Fruit fly (Drosophila melanogaster) whole organism, embryonic: Measurements from ENCODE around the gene CG14286.

Experiments
- ATbp ChIP-seq: fragments of 200-800 bp; sonication (Bioruptor generic); optimal IDR thresholded peaks from 2 replicates; lab custom pipeline; 2017; ENCODE audit warnings: missing biosample characterization, mild to moderate bottlenecking, missing genetic modification characterization, missing genetic modification reagents
- Atf3 ChIP-seq: fragments of 200-800 bp; sonication (Bioruptor generic); optimal IDR thresholded peaks from 3 replicates; lab custom pipeline; 2016; ENCODE audit warnings: missing biosample characterization, missing genetic modification characterization
- CG10366 ChIP-seq: fragments of 200-800 bp; sonication (Bioruptor generic); IDR thresholded peaks from 2 replicates; pipeline ENCODE4 v1.3.6; 2022; ENCODE audit warnings: missing biosample characterization, missing genetic modification characterization
- CG11696 ChIP-seq: fragments of 200-800 bp; sonication (Bioruptor generic); IDR thresholded peaks from 2 replicates; pipeline ENCODE4 v1.3.6; 2022; ENCODE audit warnings: missing biosample characterization, missing genetic modification characterization
- CG14710 ChIP-seq: fragments of 200-800 bp; sonication (Bioruptor generic); optimal IDR thresholded peaks from 3 replicates; lab custom pipeline; 2019; ENCODE audit warnings: missing biosample characterization, mild to moderate bottlenecking, missing genetic modification characterization, moderate library complexity
- CG15011 ChIP-seq: fragments of 200-800 bp; sonication (Bioruptor generic); optimal IDR thresholded peaks from 3 replicates; lab custom pipeline; 2018; ENCODE audit warnings: missing biosample characterization, mild to moderate bottlenecking, missing genetic modification characterization
- CG16779 ChIP-seq: fragments of 200-800 bp; sonication (Bioruptor generic); IDR thresholded peaks from 2 replicates; pipeline ENCODE4 v1.3.6; 2022; ENCODE audit warnings: missing biosample characterization, missing genetic modification characterization
- CG2120 ChIP-seq: fragments of 200-800 bp; sonication (Bioruptor generic); optimal IDR thresholded peaks from 3 replicates; lab custom pipeline; 2016; ENCODE audit warnings: missing biosample characterization, missing genetic modification characterization
- CG2202 ChIP-seq: fragments of 200-800 bp; sonication (Bioruptor generic); optimal IDR thresholded peaks from 2 replicates; lab custom pipeline; 2018; ENCODE audit warnings: missing biosample characterization, mild to moderate bottlenecking, missing genetic modification characterization
- CG30020 ChIP-seq: fragments of 200-800 bp; optimal IDR thresholded peaks from 2 replicates; lab custom pipeline; 2019; ENCODE audit warnings: missing biosample characterization, mild to moderate bottlenecking, missing genetic modification characterization, moderate library complexity
- CG3163 ChIP-seq: fragments of 200-800 bp; sonication (Bioruptor generic); optimal IDR thresholded peaks from 3 replicates; lab custom pipeline; 2016; ENCODE audit warnings: missing biosample characterization, missing genetic modification characterization
- CG3281 ChIP-seq: fragments of 200-800 bp; sonication (Bioruptor generic); optimal IDR thresholded peaks from 3 replicates; lab custom pipeline; 2017; ENCODE audit warnings: missing biosample characterization, mild to moderate bottlenecking, missing genetic modification characterization
- CG34376 ChIP-seq: fragments of 200-800 bp; sonication (Bioruptor generic); optimal IDR thresholded peaks from 2 replicates; lab custom pipeline; 2018; ENCODE audit warnings: missing biosample characterization, mild to moderate bottlenecking, missing genetic modification characterization
- CG4820 ChIP-seq: fragments of 200-800 bp; sonication (Bioruptor generic); optimal IDR thresholded peaks from 3 replicates; lab custom pipeline; 2016; ENCODE audit warnings: missing biosample characterization, missing genetic modification characterization
- CG6254 ChIP-seq: fragments of 200-800 bp; sonication (Bioruptor generic); optimal IDR thresholded peaks from 3 replicates; lab custom pipeline; 2017; ENCODE audit warnings: mild to moderate bottlenecking, missing biosample characterization, missing genetic modification reagents, missing genetic modification characterization
- CG7786 ChIP-seq: fragments of 200-800 bp; sonication (Bioruptor generic); optimal IDR thresholded peaks from 2 replicates; lab custom pipeline; 2016; ENCODE audit warnings: missing biosample characterization, missing genetic modification characterization
- CG9215 ChIP-seq: fragments of 200-800 bp; sonication (Bioruptor generic); IDR thresholded peaks from 2 replicates; pipeline ENCODE4 v1.3.6; 2022; ENCODE audit warnings: missing biosample characterization, missing genetic modification characterization
- CTCF ChIP-seq: fragments of 200-800 bp; sonication (Bioruptor generic); optimal IDR thresholded peaks from 2 replicates; lab custom pipeline; 2017; ENCODE audit warnings: missing biosample characterization, mild to moderate bottlenecking, missing genetic modification characterization, moderate library complexity
- D ChIP-seq, 2 experiments: fragments of 200-800 bp in 1 of 2; fragments of >200 bp in 1 of 2; sonication (Bioruptor generic) in 1 of 2; optimal IDR thresholded peaks; 2 replicates in 1 of 2; 3 replicates in 1 of 2; lab custom pipeline; 2017; ENCODE audit warnings: mild to moderate bottlenecking in 1 of 2, missing biosample characterization in 1 of 2, missing genetic modification characterization in 1 of 2, missing genetic modification reagents in 1 of 2
- Gug ChIP-seq: fragments of 200-800 bp; sonication (Bioruptor generic); IDR thresholded peaks from 4 replicates; pipeline ENCODE4 v1.3.6; 2022; ENCODE audit warnings: missing biosample characterization, missing genetic modification characterization
- Hmx ChIP-seq: fragments of 200-800 bp; sonication (Bioruptor generic); optimal IDR thresholded peaks from 2 replicates; lab custom pipeline; 2016; ENCODE audit warnings: missing biosample characterization, missing genetic modification characterization
- Hr3 ChIP-seq: fragments of 200-800 bp; sonication (Bioruptor generic); optimal IDR thresholded peaks from 3 replicates; lab custom pipeline; 2016; ENCODE audit warnings: missing biosample characterization, missing genetic modification characterization
- Hr39 ChIP-seq: fragments of >200 bp; optimal IDR thresholded peaks from 2 replicates; lab custom pipeline; 2017
- Jarid2 ChIP-seq: fragments of 200-800 bp; sonication (Bioruptor generic); optimal IDR thresholded peaks from 3 replicates; lab custom pipeline; 2017; ENCODE audit warnings: mild to moderate bottlenecking, missing biosample characterization, missing genetic modification reagents, missing genetic modification characterization
- NFAT ChIP-seq: fragments of 200-800 bp; sonication (Bioruptor generic); IDR thresholded peaks from 2 replicates; pipeline ENCODE4 v1.3.6; 2022; ENCODE audit warnings: missing biosample characterization, missing genetic modification characterization
- Oli ChIP-seq: fragments of 200-800 bp; sonication (Bioruptor generic); optimal IDR thresholded peaks from 2 replicates; lab custom pipeline; 2018; ENCODE audit warnings: missing biosample characterization, mild to moderate bottlenecking, missing genetic modification characterization, moderate library complexity
- Ptx1 ChIP-seq: fragments of 200-800 bp; sonication (Bioruptor generic); IDR thresholded peaks from 2 replicates; pipeline ENCODE4 v1.3.6; 2022; ENCODE audit warnings: missing biosample characterization, missing genetic modification characterization
- Sry-δ ChIP-seq: fragments of 200-800 bp; sonication (Bioruptor generic); optimal IDR thresholded peaks from 2 replicates; lab custom pipeline; 2016; ENCODE audit warnings: missing biosample characterization, missing genetic modification characterization
- Ssrp ChIP-seq: fragments of 200-800 bp; sonication (Bioruptor generic); optimal IDR thresholded peaks from 2 replicates; lab custom pipeline; 2018; ENCODE audit warnings: missing biosample characterization, mild to moderate bottlenecking, missing genetic modification characterization, moderate library complexity
- Trl ChIP-seq, 3 experiments: fragments of >200 bp in 2 of 3; fragments of 200-800 bp in 1 of 3; sonication (Bioruptor generic) in 1 of 3; optimal IDR thresholded peaks; 2 replicates in 1 of 3; 3 replicates in 2 of 3; lab custom pipeline; 2016 to 2017; ENCODE audit warnings: missing biosample characterization in 1 of 3, missing genetic modification characterization in 1 of 3
- ac ChIP-seq: fragments of 200-800 bp; sonication (Bioruptor generic); optimal IDR thresholded peaks from 3 replicates; lab custom pipeline; 2017; ENCODE audit warnings: missing biosample characterization, mild to moderate bottlenecking, missing genetic modification characterization
- bbx ChIP-seq: fragments of 200-800 bp; sonication (Bioruptor generic); IDR thresholded peaks from 2 replicates; pipeline ENCODE4 v1.3.6; 2022; ENCODE audit warnings: missing biosample characterization, missing genetic modification characterization; ENCODE audit not compliant: partially characterized antibody
- br ChIP-seq: fragments of >200 bp; optimal IDR thresholded peaks from 2 replicates; lab custom pipeline; 2017
- cato ChIP-seq: fragments of 200-800 bp; sonication (Bioruptor generic); optimal IDR thresholded peaks from 2 replicates; lab custom pipeline; 2016; ENCODE audit warnings: missing biosample characterization, missing genetic modification characterization, borderline replicate concordance
- ci ChIP-seq: fragments of 200-800 bp; sonication (Bioruptor generic); IDR thresholded peaks from 3 replicates; pipeline ENCODE4 v1.3.6; 2022; ENCODE audit warnings: missing biosample characterization, missing genetic modification characterization
- dati ChIP-seq: fragments of 200-800 bp; sonication (Bioruptor generic); IDR thresholded peaks from 2 replicates; pipeline ENCODE4 v1.3.6; 2022; ENCODE audit warnings: missing biosample characterization, missing genetic modification characterization
- dmrt99B ChIP-seq: fragments of 200-800 bp; sonication (Bioruptor generic); optimal IDR thresholded peaks from 2 replicates; lab custom pipeline; 2018; ENCODE audit warnings: missing biosample characterization, mild to moderate bottlenecking, missing genetic modification characterization, moderate library complexity
- dysf ChIP-seq: fragments of 200-800 bp; sonication (Bioruptor generic); IDR thresholded peaks from 3 replicates; pipeline ENCODE4 v1.3.6; 2022; ENCODE audit warnings: missing biosample characterization, missing genetic modification characterization
- fd3F ChIP-seq: fragments of 200-800 bp; sonication (Bioruptor generic); optimal IDR thresholded peaks from 2 replicates; lab custom pipeline; 2018; ENCODE audit warnings: missing biosample characterization, mild to moderate bottlenecking, missing genetic modification characterization, moderate library complexity
- hkb ChIP-seq, 2 experiments: fragments of 200-800 bp in 1 of 2; fragments of >200 bp in 1 of 2; sonication (Bioruptor generic) in 1 of 2; IDR thresholded peaks in 1 of 2; optimal IDR thresholded peaks in 1 of 2; 2 replicates each; pipeline versions ENCODE4 v1.3.6 to Lab custom; 2017 to 2022; ENCODE audit warnings: missing biosample characterization in 1 of 2, missing genetic modification characterization in 1 of 2
- luna ChIP-seq: fragments of 200-800 bp; sonication (Bioruptor generic); optimal IDR thresholded peaks from 2 replicates; lab custom pipeline; 2016; ENCODE audit warnings: missing biosample characterization, missing genetic modification characterization
- mam ChIP-seq: fragments of 200-800 bp; sonication (Bioruptor generic); optimal IDR thresholded peaks from 3 replicates; lab custom pipeline; 2016; ENCODE audit warnings: missing biosample characterization, missing genetic modification characterization
- nmo ChIP-seq: fragments of 200-800 bp; sonication (Bioruptor generic); optimal IDR thresholded peaks from 2 replicates; lab custom pipeline; 2018; ENCODE audit warnings: missing biosample characterization, mild to moderate bottlenecking, missing genetic modification characterization, moderate library complexity
- odd ChIP-seq: fragments of 200-800 bp; sonication (Bioruptor generic); optimal IDR thresholded peaks from 2 replicates; lab custom pipeline; 2017; ENCODE audit warnings: missing biosample characterization, mild to moderate bottlenecking, missing genetic modification characterization
- peb ChIP-seq: fragments of 200-800 bp; sonication (Bioruptor generic); IDR thresholded peaks from 2 replicates; pipeline ENCODE4 v1.3.6; 2022; ENCODE audit warnings: missing biosample characterization, missing genetic modification characterization
- pita ChIP-seq: fragments of 200-800 bp; sonication (Bioruptor generic); optimal IDR thresholded peaks from 2 replicates; lab custom pipeline; 2017; ENCODE audit warnings: missing biosample characterization, mild to moderate bottlenecking, missing genetic modification characterization
- ranshi ChIP-seq: fragments of 200-800 bp; sonication (Bioruptor generic); IDR thresholded peaks from 2 replicates; pipeline ENCODE4 v1.3.6; 2022; ENCODE audit warnings: missing biosample characterization, missing genetic modification characterization
- sd ChIP-seq: fragments of 200-800 bp; sonication (Bioruptor generic); optimal IDR thresholded peaks from 3 replicates; lab custom pipeline; 2018; ENCODE audit warnings: missing biosample characterization, mild to moderate bottlenecking, missing genetic modification characterization, moderate library complexity
- sens ChIP-seq: fragments of 200-800 bp; sonication (Bioruptor generic); peaks from one replicate; lab custom pipeline; 2016; ENCODE audit warnings: missing biosample characterization, missing genetic modification characterization
- slou ChIP-seq: fragments of 200-800 bp; sonication (Bioruptor generic); optimal IDR thresholded peaks from 3 replicates; lab custom pipeline; 2016; ENCODE audit warnings: missing biosample characterization, missing genetic modification characterization
- sna ChIP-seq: fragments of 200-800 bp; sonication (Bioruptor generic); IDR thresholded peaks from 2 replicates; pipeline ENCODE4 v1.3.6; 2022; ENCODE audit warnings: missing biosample characterization, missing genetic modification characterization; ENCODE audit not compliant: partially characterized antibody
- vnd ChIP-seq: fragments of 200-800 bp; sonication (Bioruptor generic); IDR thresholded peaks from 3 replicates; pipeline ENCODE4 v1.3.6; 2022; ENCODE audit warnings: missing biosample characterization, missing genetic modification characterization; ENCODE audit not compliant: partially characterized antibody

CG14286 gene

DNA sequence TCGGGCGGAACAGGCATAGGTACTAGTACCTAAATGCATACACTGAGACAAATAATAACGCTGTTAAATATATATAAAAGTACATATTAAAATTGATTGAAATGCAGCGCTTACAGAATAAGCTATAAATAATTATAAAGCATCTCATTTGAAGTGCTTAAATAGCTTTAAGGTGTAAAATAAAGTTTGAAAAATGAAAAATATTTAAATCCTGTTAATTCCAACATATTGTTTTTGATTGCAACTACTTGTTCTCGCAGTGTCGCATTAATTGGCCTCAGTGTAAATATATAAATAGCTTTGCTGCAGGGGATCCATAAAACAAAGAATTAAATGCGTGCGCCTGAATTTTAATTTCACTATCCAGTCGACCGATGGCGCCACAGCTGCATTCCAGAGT is 34.5 kb downstream of the CG14286 start (continued):
- TF ChIP-seq CG3163 (GFP tag; lab: Kevin White, UChicago): no peak
- peak; percentile 78 for TF ChIP-seq sens (GFP tag; lab: Kevin White, UChicago)
- TF ChIP-seq odd (GFP tag; lab: Kevin White, UChicago): no peak
- no peak for TF ChIP-seq CG10366
- no peak for TF ChIP-seq br (lab: Kevin White, UChicago)
- no peak for TF ChIP-seq luna
- no peak for TF ChIP-seq dysf (GFP tag; lab: Robert Waterston, UW)
- no peak for TF ChIP-seq hkb (optimal IDR thresholded peaks at IDR 0.05; lab: Kevin White, UChicago)
- no peak for TF ChIP-seq hkb (GFP tag; IDR thresholded peaks at IDR 0.05; lab: Robert Waterston, UW)
- no peak for TF ChIP-seq mam
- TF ChIP-seq CG2202: no peak
- no peak for TF ChIP-seq sd (tag; lab: Kevin White, UChicago)
- TF ChIP-seq Oli (tag; lab: Kevin White, UChicago): no peak
- no peak for TF ChIP-seq ranshi (GFP tag; lab: Robert Waterston, UW)
- no peak for TF ChIP-seq peb (GFP tag; lab: Robert Waterston, UW)
- TF ChIP-seq CG6254 (GFP tag; lab: Kevin White, UChicago): no peak
- no peak for TF ChIP-seq Hmx (GFP tag; lab: Kevin White, UChicago)
- TF ChIP-seq CG16779: no peak
- TF ChIP-seq Jarid2: no peak
- TF ChIP-seq Ptx1: no peak
- TF ChIP-seq CG7786 (GFP tag; lab: Kevin White, UChicago): no peak
- TF ChIP-seq Hr39 (lab: Kevin White, UChicago): no peak
- 0 out of 3 replicates have a peak, but pooled peaks have one; percentile 14 for TF ChIP-seq ci
- TF ChIP-seq pita (GFP tag; lab: Kevin White, UChicago): no peak
- TF ChIP-seq ac (GFP tag; lab: Kevin White, UChicago): no peak
- no peak for TF ChIP-seq CG3281 (GFP tag; lab: Kevin White, UChicago)
- no peak for TF ChIP-seq CG30020 (tag; lab: Kevin White, UChicago)
- TF ChIP-seq CG15011: no peak
- no peak for TF ChIP-seq CG34376 (GFP tag; lab: Kevin White, UChicago)
- TF ChIP-seq ATbp (GFP tag; lab: Kevin White, UChicago): no peak
- TF ChIP-seq Atf3: no peak
- no peak for TF ChIP-seq nmo (GFP tag; lab: Kevin White, UChicago)
- TF ChIP-seq CG11696 (GFP tag; lab: Robert Waterston, UW): no peak
- TF ChIP-seq fd3F: no peak
- TF ChIP-seq Ssrp (tag; lab: Kevin White, UChicago): peak; percentile 6
- no peak for TF ChIP-seq Gug
- TF ChIP-seq Trl (optimal IDR thresholded peaks at IDR 0.05; lab: Kevin White, UChicago): no peak
- TF ChIP-seq Trl (GFP tag; optimal IDR thresholded peaks at IDR 0.05; lab: Kevin White, UChicago): no peak
- TF ChIP-seq vnd (GFP tag; lab: Robert Waterston, UW): no peak
- no peak for TF ChIP-seq bbx
- TF ChIP-seq Sry-δ: no peak
- no peak for TF ChIP-seq CG2120 (GFP tag; lab: Kevin White, UChicago)
- no peak for TF ChIP-seq sna
- no peak for TF ChIP-seq slou (GFP tag; lab: Kevin White, UChicago)
- TF ChIP-seq dati (GFP tag; lab: Robert Waterston, UW): no peak
- no peak for TF ChIP-seq CG9215 (GFP tag; lab: Robert Waterston, UW)
- peak; percentile 15 for TF ChIP-seq CG14710 (tag; lab: Kevin White, UChicago)
- TF ChIP-seq Hr3 (GFP tag; lab: Kevin White, UChicago): no peak
- no peak for TF ChIP-seq cato (GFP tag; lab: Kevin White, UChicago)
- TF ChIP-seq CTCF: no peak
- no peak for TF ChIP-seq D (optimal IDR thresholded peaks at IDR 0.05; lab: Kevin White, UChicago)
- no peak for TF ChIP-seq D (GFP tag; optimal IDR thresholded peaks at IDR 0.05; lab: Kevin White, UChicago)
- peak; percentile 23 for TF ChIP-seq dmrt99B (tag; lab: Kevin White, UChicago)
- TF ChIP-seq NFAT (GFP tag; lab: Robert Waterston, UW): no peak
- TF ChIP-seq CG4820: no peak
